Fruit fly (Drosophila melanogaster) Kc167 (cell line): Measurements from ENCODE around the gene tal-3A.

Experiments used
- Myc ChIP-seq: fragments of >200 bp; optimal IDR thresholded peaks from 2 replicates; lab custom pipeline; 2017; ENCODE audit warnings: missing external identifiers
- Sin3A ChIP-seq: fragments of >200 bp; optimal IDR thresholded peaks from 2 replicates; lab custom pipeline; 2018; ENCODE audit warnings: missing external identifiers
- h ChIP-seq: fragments of >200 bp; optimal IDR thresholded peaks from 3 replicates; lab custom pipeline; 2018; ENCODE audit warnings: missing external identifiers
- insv ChIP-seq: fragments of >200 bp; optimal IDR thresholded peaks from 3 replicates; lab custom pipeline; 2018; ENCODE audit warnings: missing external identifiers
- psq ChIP-seq: fragments of >200 bp; optimal IDR thresholded peaks from 2 replicates; lab custom pipeline; 2017; ENCODE audit warnings: missing external identifiers

- no peak for TF ChIP-seq insv (lab: Kevin White, UChicago)
- TF ChIP-seq Myc (lab: Kevin White, UChicago): no peak
- TF ChIP-seq psq (lab: Kevin White, UChicago): no peak
- no peak for TF ChIP-seq h (lab: Kevin White, UChicago)
- no peak for TF ChIP-seq Sin3A (lab: Kevin White, UChicago)
These were observed 29.5 kb upstream of the tal-3A start for dm6 chr3R:13783397-13783796.
